Worm (Caenorhabditis elegans) whole organism, L4/young adult: ENCODE measurements around the gene srx-129.

Source experiments
- dao-5 ChIP-seq: sonication (generic microtip); optimal IDR thresholded peaks from 2 replicates; lab custom pipeline; 2016; ENCODE audit warnings: missing genotype, missing genetic modification characterization, moderate library complexity, missing compliant biosample characterization
- him-1 ChIP-seq: sonication (generic microtip); optimal IDR thresholded peaks from 2 replicates; lab custom pipeline; 2016; ENCODE audit warnings: missing genotype, missing genetic modification reagents, missing genetic modification characterization, missing compliant biosample characterization

DNA sequence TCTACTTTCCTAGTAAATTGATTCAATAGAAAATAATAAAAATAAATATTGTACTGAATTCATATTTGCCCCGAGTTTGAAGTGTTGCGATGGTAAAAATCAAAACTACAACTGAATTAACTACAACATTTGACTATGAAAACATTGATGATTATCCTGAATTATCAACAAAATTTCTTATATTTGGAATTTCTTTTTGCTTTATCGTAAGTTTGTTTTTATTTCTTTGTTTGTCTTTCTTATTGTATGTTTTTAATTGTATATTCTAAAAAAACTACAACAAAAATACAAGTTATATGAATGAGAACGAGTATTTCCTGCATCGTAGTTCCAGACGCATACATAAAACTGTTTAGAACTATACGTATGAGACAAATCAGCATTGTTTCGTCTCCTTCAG is 3.1 kb downstream of the srx-129 start, which contains the start of gene srx-128:
- TF ChIP-seq him-1 (tag; lab: Kevin White, UChicago) (no peak), dao-5 (tag; lab: Kevin White, UChicago) (no peak)
